Worm (Caenorhabditis elegans): Measurements from ENCODE around the gene C31G12.4.

DNA sequence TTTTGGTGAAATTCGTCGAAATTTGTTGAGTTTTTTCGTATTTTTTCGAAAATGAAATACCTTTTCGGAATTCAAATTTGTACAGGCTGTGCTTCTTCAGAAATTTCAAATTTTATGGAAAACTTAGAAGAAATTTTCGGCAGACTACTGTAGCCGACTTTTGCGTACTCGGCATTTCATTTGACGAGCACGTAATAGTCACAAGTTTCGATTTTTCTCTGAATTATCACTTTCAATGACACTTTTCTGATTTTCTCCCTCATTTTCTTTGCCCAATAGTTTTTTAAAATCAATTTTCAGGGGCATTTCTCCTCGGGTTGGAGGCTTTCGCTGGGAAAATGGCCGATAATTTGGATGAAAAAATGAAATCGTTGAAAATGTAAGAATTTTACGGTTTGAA, 54.9 kb downstream of the C31G12.4 start, which contains the start of gene fbxa-107:
- TF ChIP-seq nhr-237 (tag; optimal IDR thresholded peaks at IDR 0.05): no peak
- no peak for TF ChIP-seq unc-39 (tag; optimal IDR thresholded peaks at IDR 0.05)
- no peak for TF ChIP-seq elt-1 (tag; optimal IDR thresholded peaks at IDR 0.05; ENCODE audit: borderline replicate concordance, insufficient read depth)
- TF ChIP-seq ceh-39 (tag; optimal IDR thresholded peaks at IDR 0.05): no peak
- TF ChIP-seq nhr-28 (tag; optimal IDR thresholded peaks at IDR 0.05): no peak
